Fruit fly (Drosophila melanogaster) whole organism, embryonic: ENCODE data around the gene CG11384.
A peak's percentile ranks its signal among the peaks of the same experiment; 100 is the strongest.

Source experiments
- Adf1 ChIP-seq: fragments of 200-800 bp; sonication (Bioruptor generic); IDR thresholded peaks from 2 replicates; pipeline ENCODE4 v1.3.6; 2022; ENCODE audit warnings: missing biosample characterization, missing genetic modification characterization
- CG10654 ChIP-seq: fragments of 200-800 bp; sonication (Bioruptor generic); optimal IDR thresholded peaks from 2 replicates; lab custom pipeline; 2016; ENCODE audit warnings: missing biosample characterization, missing genetic modification characterization
- CG11696 ChIP-seq: fragments of 200-800 bp; sonication (Bioruptor generic); IDR thresholded peaks from 2 replicates; pipeline ENCODE4 v1.3.6; 2022; ENCODE audit warnings: missing biosample characterization, missing genetic modification characterization
- CG11723 ChIP-seq: fragments of 200-800 bp; sonication (Bioruptor generic); optimal IDR thresholded peaks from 2 replicates; lab custom pipeline; 2017; ENCODE audit warnings: missing biosample characterization, mild to moderate bottlenecking, missing genetic modification characterization
- CG12071 ChIP-seq: fragments of 200-800 bp; sonication (Bioruptor generic); optimal IDR thresholded peaks from 3 replicates; lab custom pipeline; 2018; ENCODE audit warnings: missing biosample characterization, mild to moderate bottlenecking, missing genetic modification characterization
- CG12104 ChIP-seq: fragments of 200-800 bp; sonication (Bioruptor generic); optimal IDR thresholded peaks from 3 replicates; lab custom pipeline; 2016; ENCODE audit warnings: missing biosample characterization, missing genetic modification characterization
- CG12769 ChIP-seq: fragments of 200-800 bp; sonication (Bioruptor generic); optimal IDR thresholded peaks from 2 replicates; lab custom pipeline; 2019; ENCODE audit warnings: missing biosample characterization, mild to moderate bottlenecking, missing genetic modification characterization, moderate library complexity
- CG13123 ChIP-seq: fragments of 200-800 bp; sonication (Bioruptor generic); optimal IDR thresholded peaks from 2 replicates; lab custom pipeline; 2016; ENCODE audit warnings: missing biosample characterization, missing genetic modification characterization
- CG13287 ChIP-seq: fragments of 200-800 bp; sonication (Bioruptor generic); IDR thresholded peaks from 2 replicates; pipeline ENCODE4 v1.3.6; 2022; ENCODE audit warnings: missing biosample characterization, missing genetic modification characterization; ENCODE audit not compliant: partially characterized antibody
- CG1603 ChIP-seq: fragments of 200-800 bp; sonication (Bioruptor generic); optimal IDR thresholded peaks from 2 replicates; lab custom pipeline; 2019; ENCODE audit warnings: missing biosample characterization, mild to moderate bottlenecking, missing genetic modification characterization, moderate library complexity
- CG17568 ChIP-seq: fragments of 200-800 bp; sonication (Bioruptor generic); optimal IDR thresholded peaks from 2 replicates; lab custom pipeline; 2018; ENCODE audit warnings: missing biosample characterization, mild to moderate bottlenecking, missing genetic modification characterization, moderate library complexity
- CG18011 ChIP-seq: fragments of 200-800 bp; sonication (Bioruptor generic); optimal IDR thresholded peaks from 2 replicates; lab custom pipeline; 2017; ENCODE audit warnings: missing biosample characterization, missing genetic modification characterization, mild to moderate bottlenecking, moderate library complexity, missing genotype
- CG2875 ChIP-seq: fragments of 200-800 bp; sonication (Bioruptor generic); optimal IDR thresholded peaks from 2 replicates; lab custom pipeline; 2017; ENCODE audit warnings: missing biosample characterization, mild to moderate bottlenecking, missing genetic modification characterization, missing genetic modification reagents
- CG30020 ChIP-seq: fragments of 200-800 bp; optimal IDR thresholded peaks from 2 replicates; lab custom pipeline; 2019; ENCODE audit warnings: missing biosample characterization, mild to moderate bottlenecking, missing genetic modification characterization, moderate library complexity
- CG3065 ChIP-seq: fragments of 200-800 bp; sonication (Bioruptor generic); optimal IDR thresholded peaks from 2 replicates; lab custom pipeline; 2016; ENCODE audit warnings: missing biosample characterization, missing genetic modification characterization
- CG31388 ChIP-seq: fragments of 200-800 bp; sonication (Bioruptor generic); optimal IDR thresholded peaks from 2 replicates; lab custom pipeline; 2016; ENCODE audit warnings: missing biosample characterization, missing genetic modification characterization
- CG31441 ChIP-seq: fragments of 200-800 bp; sonication (Bioruptor generic); IDR thresholded peaks from 2 replicates; pipeline ENCODE4 v1.3.6; 2022; ENCODE audit warnings: missing biosample characterization, missing genetic modification characterization
- CG3281 ChIP-seq: fragments of 200-800 bp; sonication (Bioruptor generic); optimal IDR thresholded peaks from 3 replicates; lab custom pipeline; 2017; ENCODE audit warnings: missing biosample characterization, mild to moderate bottlenecking, missing genetic modification characterization
- CG34376 ChIP-seq: fragments of 200-800 bp; sonication (Bioruptor generic); optimal IDR thresholded peaks from 2 replicates; lab custom pipeline; 2018; ENCODE audit warnings: missing biosample characterization, mild to moderate bottlenecking, missing genetic modification characterization
- CG42726 ChIP-seq: fragments of 200-800 bp; sonication (Bioruptor generic); IDR thresholded peaks from 2 replicates; pipeline ENCODE4 v1.3.6; 2022; ENCODE audit warnings: missing biosample characterization, missing genetic modification characterization; ENCODE audit not compliant: partially characterized antibody
- CG4424 ChIP-seq: fragments of 200-800 bp; sonication (Bioruptor generic); optimal IDR thresholded peaks from 3 replicates; lab custom pipeline; 2016; ENCODE audit warnings: missing biosample characterization, missing genetic modification characterization
- CG5180 ChIP-seq: fragments of 200-800 bp; sonication (Bioruptor generic); optimal IDR thresholded peaks from 3 replicates; lab custom pipeline; 2017; ENCODE audit warnings: missing biosample characterization, missing genetic modification characterization, mild to moderate bottlenecking, moderate library complexity, missing genetic modification reagents
- CG6254 ChIP-seq: fragments of 200-800 bp; sonication (Bioruptor generic); optimal IDR thresholded peaks from 3 replicates; lab custom pipeline; 2017; ENCODE audit warnings: mild to moderate bottlenecking, missing biosample characterization, missing genetic modification reagents, missing genetic modification characterization
- CG6791 ChIP-seq: fragments of 200-800 bp; sonication (Bioruptor generic); IDR thresholded peaks from 3 replicates; pipeline ENCODE4 v1.3.6; 2022; ENCODE audit warnings: missing biosample characterization, missing genetic modification characterization; ENCODE audit not compliant: partially characterized antibody
- CG7928 ChIP-seq: fragments of 200-800 bp; sonication (Bioruptor generic); optimal IDR thresholded peaks from 2 replicates; lab custom pipeline; 2017; ENCODE audit warnings: missing biosample characterization, mild to moderate bottlenecking, missing genetic modification characterization
- CG8924 ChIP-seq: fragments of 200-800 bp; optimal IDR thresholded peaks from 3 replicates; lab custom pipeline; 2019; ENCODE audit warnings: missing biosample characterization, mild to moderate bottlenecking, missing genetic modification characterization, moderate library complexity
- CG8944 ChIP-seq: fragments of 200-800 bp; sonication (Bioruptor generic); optimal IDR thresholded peaks from 3 replicates; lab custom pipeline; 2016; ENCODE audit warnings: missing biosample characterization, missing genetic modification characterization
- CG9932 ChIP-seq: fragments of 200-800 bp; sonication (Bioruptor generic); IDR thresholded peaks from 2 replicates; pipeline ENCODE4 v1.3.6; 2022; ENCODE audit warnings: missing biosample characterization, missing genetic modification characterization
- CHES-1-like ChIP-seq: fragments of 200-800 bp; sonication (Bioruptor generic); optimal IDR thresholded peaks from 2 replicates; lab custom pipeline; 2016; ENCODE audit warnings: missing biosample characterization, missing genetic modification characterization
- Camta ChIP-seq: fragments of 200-800 bp; sonication (Bioruptor generic); optimal IDR thresholded peaks from 2 replicates; lab custom pipeline; 2016; ENCODE audit warnings: missing biosample characterization, missing genetic modification characterization
- HLH3B ChIP-seq: fragments of 200-800 bp; sonication (Bioruptor generic); IDR thresholded peaks from 2 replicates; pipeline ENCODE4 v1.3.6; 2022; ENCODE audit warnings: missing biosample characterization, missing genetic modification characterization
- Hey ChIP-seq: fragments of 200-800 bp; sonication (Bioruptor generic); optimal IDR thresholded peaks from 3 replicates; lab custom pipeline; 2018; ENCODE audit warnings: missing biosample characterization, mild to moderate bottlenecking, missing genetic modification characterization
- Hr3 ChIP-seq: fragments of 200-800 bp; sonication (Bioruptor generic); optimal IDR thresholded peaks from 3 replicates; lab custom pipeline; 2016; ENCODE audit warnings: missing biosample characterization, missing genetic modification characterization
- Med ChIP-seq: fragments of 200-800 bp; sonication (Bioruptor generic); peaks from one replicate; lab custom pipeline; 2016; ENCODE audit warnings: missing biosample characterization, missing genetic modification characterization, mild to moderate bottlenecking, inconsistent platforms, moderate library complexity
- NK7.1 ChIP-seq: fragments of 200-800 bp; sonication (Bioruptor generic); optimal IDR thresholded peaks from 3 replicates; lab custom pipeline; 2016; ENCODE audit warnings: missing biosample characterization, missing genetic modification characterization
- Nf-YA ChIP-seq: fragments of 200-800 bp; sonication (Bioruptor generic); IDR thresholded peaks from 2 replicates; pipeline ENCODE4 v1.3.6; 2022; ENCODE audit warnings: missing biosample characterization, missing genetic modification characterization
- Rfx ChIP-seq: fragments of 200-800 bp; sonication (Bioruptor generic); IDR thresholded peaks from 2 replicates; pipeline ENCODE4 v1.3.6; 2022; ENCODE audit warnings: missing biosample characterization, missing genetic modification characterization
- Stat92E ChIP-seq, 3 experiments: fragments of >200 bp in 2 of 3; fragments of 200-800 bp in 1 of 3; sonication (Bioruptor generic) in 1 of 3; optimal IDR thresholded peaks; 2 replicates each; lab custom pipeline; 2017 to 2019; ENCODE audit warnings: missing biosample characterization in 3 of 3, missing genetic modification characterization in 3 of 3, mild to moderate bottlenecking in 1 of 3, moderate library complexity in 1 of 3
- bowl ChIP-seq: fragments of 200-800 bp; sonication (Bioruptor generic); IDR thresholded peaks from 2 replicates; pipeline ENCODE4 v1.3.6; 2022; ENCODE audit warnings: missing biosample characterization, missing genetic modification characterization
- bsh ChIP-seq, 2 experiments: fragments of 200-800 bp; sonication (Bioruptor generic); optimal IDR thresholded peaks; 2 replicates each; lab custom pipeline; 2017 to 2018; ENCODE audit warnings: mild to moderate bottlenecking in 2 of 2, missing biosample characterization in 2 of 2, missing genetic modification characterization in 2 of 2, moderate library complexity in 1 of 2
- crol ChIP-seq: fragments of 200-800 bp; sonication (Bioruptor generic); IDR thresholded peaks from 2 replicates; pipeline ENCODE4 v1.3.6; 2022; ENCODE audit warnings: missing biosample characterization, missing genetic modification characterization
- dan ChIP-seq: fragments of 200-800 bp; sonication (Bioruptor generic); IDR thresholded peaks from 2 replicates; pipeline ENCODE4 v1.3.6; 2022; ENCODE audit warnings: missing biosample characterization, missing genetic modification characterization
- esg ChIP-seq: fragments of 200-800 bp; sonication (Bioruptor generic); conservative IDR thresholded peaks from 2 replicates; pipeline ENCODE4 v1.3.6; 2022; ENCODE audit warnings: missing biosample characterization, missing genetic modification characterization
- klu ChIP-seq: fragments of 200-800 bp; sonication (Bioruptor generic); IDR thresholded peaks from 2 replicates; pipeline ENCODE4 v1.3.6; 2022; ENCODE audit warnings: missing biosample characterization, missing genetic modification characterization
- lola ChIP-seq, 3 experiments: fragments of >200 bp in 2 of 3; fragments of 200-800 bp in 1 of 3; sonication (Bioruptor generic) in 1 of 3; optimal IDR thresholded peaks; 2 replicates each; lab custom pipeline; 2017 to 2019; ENCODE audit warnings: missing biosample characterization in 3 of 3, missing genetic modification characterization in 3 of 3, mild to moderate bottlenecking in 1 of 3, moderate library complexity in 1 of 3
- lov ChIP-seq, 2 experiments: fragments of 200-800 bp in 1 of 2; fragments of >200 bp in 1 of 2; sonication (Bioruptor generic) in 1 of 2; IDR thresholded peaks in 1 of 2; optimal IDR thresholded peaks in 1 of 2; 2 replicates in 1 of 2; 3 replicates in 1 of 2; pipeline versions ENCODE4 v1.3.6 to Lab custom; 2017 to 2022; ENCODE audit warnings: missing biosample characterization in 1 of 2, missing genetic modification characterization in 1 of 2
- nerfin-2 ChIP-seq: fragments of 200-800 bp; sonication (Bioruptor generic); IDR thresholded peaks from 2 replicates; pipeline ENCODE4 v1.3.6; 2022; ENCODE audit warnings: missing biosample characterization, missing genetic modification characterization; ENCODE audit not compliant: partially characterized antibody
- pan ChIP-seq, 4 experiments: fragments of >200 bp in 3 of 4; fragments of 200-800 bp in 1 of 4; sonication (Bioruptor generic) in 1 of 4; optimal IDR thresholded peaks in 3 of 4; IDR thresholded peaks in 1 of 4; 2 replicates each; pipeline versions ENCODE4 v1.3.6 to Lab custom; 2017 to 2022; ENCODE audit warnings: missing biosample characterization in 2 of 4, missing genetic modification characterization in 2 of 4, mixed read lengths in 1 of 4
- vnd ChIP-seq: fragments of 200-800 bp; sonication (Bioruptor generic); IDR thresholded peaks from 3 replicates; pipeline ENCODE4 v1.3.6; 2022; ENCODE audit warnings: missing biosample characterization, missing genetic modification characterization; ENCODE audit not compliant: partially characterized antibody

The CG11384 gene

dm6 chrX:1171018-1171417, 4.8 kb downstream of the CG11384 start (continued):
- TF ChIP-seq CG3065 (no peak), klu (no peak), CG18011 (GFP tag; lab: Kevin White, UChicago) (no peak), dan (GFP tag; lab: Robert Waterston, UW) (no peak), CG31441 (peak; percentile 48), CG42726 (no peak), Nf-YA (no peak), CG34376 (peak; percentile 47), CG5180 (GFP tag; lab: Kevin White, UChicago) (no peak), CG11696 (GFP tag; lab: Robert Waterston, UW) (no peak), vnd (GFP tag; lab: Robert Waterston, UW) (no peak), CG7928 (GFP tag; lab: Kevin White, UChicago) (no peak), Hey (tag; lab: Kevin White, UChicago) (no peak), CG13123 (GFP tag; lab: Kevin White, UChicago) (no peak), HLH3B (GFP tag; lab: Robert Waterston, UW) (no peak), CG30020 (no peak), CHES-1-like (GFP tag; lab: Kevin White, UChicago) (no peak), NK7.1 (GFP tag; lab: Kevin White, UChicago) (peak; percentile 15), crol (no peak), Stat92E (GFP tag; optimal IDR thresholded peaks at IDR 0.05; lab: Kevin White, UChicago) (no peak), CG17568 (GFP tag; lab: Kevin White, UChicago) (no peak), Adf1 (no peak), CG12071 (GFP tag; lab: Kevin White, UChicago) (peak; percentile 21), CG9932 (peak; percentile 38; the same call in 1 of the 2 replicates), bsh (GFP tag; optimal IDR thresholded peaks at IDR 0.05; lab: Kevin White, UChicago) (no peak), Med (GFP tag; lab: Kevin White, UChicago) (peak; percentile 84), Rfx (GFP tag; lab: Robert Waterston, UW) (peak; percentile 49), CG8944 (GFP tag; lab: Kevin White, UChicago) (no peak), Hr3 (GFP tag; lab: Kevin White, UChicago) (peak; percentile 28), pan (optimal IDR thresholded peaks at IDR 0.05; lab: Kevin White, UChicago) (no peak), pan (GFP tag; optimal IDR thresholded peaks at IDR 0.05 in 1 of 2, IDR thresholded peaks at IDR 0.05 in 1 of 2) (peak in 1 of 2 experiments; percentile 45), lola (GFP tag; optimal IDR thresholded peaks at IDR 0.05; lab: Kevin White, UChicago) (no peak), CG4424 (GFP tag; lab: Kevin White, UChicago) (peak; percentile 44), CG10654 (GFP tag; lab: Kevin White, UChicago) (no peak), CG31388 (GFP tag; lab: Kevin White, UChicago) (no peak), CG6254 (GFP tag; lab: Kevin White, UChicago) (no peak), nerfin-2 (GFP tag; lab: Robert Waterston, UW) (no peak), CG8924 (tag; lab: Kevin White, UChicago) (peak; percentile 57), CG1603 (tag; lab: Kevin White, UChicago) (no peak), CG2875 (GFP tag; lab: Kevin White, UChicago) (no peak), lov (optimal IDR thresholded peaks at IDR 0.05; lab: Kevin White, UChicago) (no peak), lov (GFP tag; IDR thresholded peaks at IDR 0.05; lab: Robert Waterston, UW) (no peak), CG3281 (GFP tag; lab: Kevin White, UChicago) (peak; percentile 73), Camta (GFP tag; lab: Kevin White, UChicago) (no peak), CG11723 (GFP tag; lab: Kevin White, UChicago) (no peak), CG12104 (GFP tag; lab: Kevin White, UChicago) (peak; percentile 5), CG13287 (no peak), CG12769 (tag; lab: Kevin White, UChicago) (peak; percentile 35), esg (GFP tag; lab: Robert Waterston, UW) (no peak), bowl (GFP tag; lab: Robert Waterston, UW) (no peak), CG6791 (GFP tag; lab: Robert Waterston, UW) (no peak)
